Fruit fly (Drosophila melanogaster) whole organism, pupa: Measurements from ENCODE around the gene Cht5.

Experiments used
- CG10348 ChIP-seq: fragments of 200-800 bp; sonication (Bioruptor generic); IDR thresholded peaks from 2 replicates; pipeline ENCODE4 v1.3.6; 2022; ENCODE audit warnings: missing biosample characterization, missing genetic modification characterization
- CG12605 ChIP-seq: fragments of 200-800 bp; sonication (Bioruptor generic); IDR thresholded peaks from 2 replicates; pipeline ENCODE4 v1.3.6; 2022; ENCODE audit warnings: missing biosample characterization, missing genetic modification characterization
- CG13204 ChIP-seq: fragments of 200-800 bp; sonication (Bioruptor generic); optimal IDR thresholded peaks from 2 replicates; lab custom pipeline; 2018; ENCODE audit warnings: missing biosample characterization, mild to moderate bottlenecking, missing genetic modification characterization, moderate library complexity
- CG14655 ChIP-seq: fragments of 200-800 bp; sonication (Bioruptor generic); optimal IDR thresholded peaks from 3 replicates; lab custom pipeline; 2017; ENCODE audit warnings: mild to moderate bottlenecking, missing biosample characterization, missing genetic modification reagents, missing genetic modification characterization
- CG15710 ChIP-seq: fragments of 200-800 bp; sonication (Bioruptor generic); optimal IDR thresholded peaks from 2 replicates; lab custom pipeline; 2018; ENCODE audit warnings: missing biosample characterization, mild to moderate bottlenecking, missing genetic modification characterization, moderate library complexity
- CG17806 ChIP-seq: fragments of 200-800 bp; sonication (Bioruptor generic); optimal IDR thresholded peaks from 2 replicates; lab custom pipeline; 2018; ENCODE audit warnings: missing biosample characterization, mild to moderate bottlenecking, missing genetic modification characterization, moderate library complexity
- CG32121 ChIP-seq: fragments of 200-800 bp; sonication (Bioruptor generic); IDR thresholded peaks from 2 replicates; pipeline ENCODE4 v1.3.6; 2022; ENCODE audit warnings: missing biosample characterization, missing genetic modification characterization
- CG34367 ChIP-seq: fragments of 200-800 bp; sonication (Bioruptor generic); optimal IDR thresholded peaks from 2 replicates; lab custom pipeline; 2018; ENCODE audit warnings: missing biosample characterization, mild to moderate bottlenecking, missing genetic modification characterization
- CG4496 ChIP-seq: fragments of 200-800 bp; sonication (Bioruptor generic); IDR thresholded peaks from 3 replicates; pipeline ENCODE4 v1.3.6; 2022; ENCODE audit warnings: missing biosample characterization, missing genetic modification characterization
- CG8159 ChIP-seq: fragments of 200-800 bp; sonication (Bioruptor generic); optimal IDR thresholded peaks from 3 replicates; lab custom pipeline; 2018; ENCODE audit warnings: missing biosample characterization, mild to moderate bottlenecking, missing genetic modification characterization, moderate library complexity
- CG8301 ChIP-seq: fragments of 200-800 bp; sonication (Bioruptor generic); optimal IDR thresholded peaks from 2 replicates; lab custom pipeline; 2018; ENCODE audit warnings: missing biosample characterization, mild to moderate bottlenecking, missing genetic modification characterization
- CG9948 ChIP-seq: fragments of 200-800 bp; sonication (Bioruptor generic); optimal IDR thresholded peaks from 2 replicates; lab custom pipeline; 2018; ENCODE audit warnings: missing biosample characterization, mild to moderate bottlenecking, missing genetic modification characterization, moderate library complexity
- D1 ChIP-seq: fragments of 200-800 bp; sonication (Bioruptor generic); optimal IDR thresholded peaks from 2 replicates; lab custom pipeline; 2018; ENCODE audit warnings: missing biosample characterization, mild to moderate bottlenecking, missing genetic modification characterization, moderate library complexity
- EcR ChIP-seq: fragments of 200-800 bp; sonication (Bioruptor generic); optimal IDR thresholded peaks from 3 replicates; lab custom pipeline; 2019; ENCODE audit warnings: missing biosample characterization, missing genetic modification characterization, mild to moderate bottlenecking, moderate library complexity, missing genetic modification reagents
- Ets98B ChIP-seq: fragments of 200-800 bp; sonication (Bioruptor generic); IDR thresholded peaks from 2 replicates; pipeline ENCODE4 v1.3.6; 2022; ENCODE audit warnings: missing biosample characterization, missing genetic modification characterization
- Pif1A ChIP-seq: fragments of 200-800 bp; sonication (Bioruptor generic); optimal IDR thresholded peaks from 3 replicates; lab custom pipeline; 2016; ENCODE audit warnings: missing biosample characterization, missing genetic modification characterization
- Pif1B ChIP-seq: fragments of 200-800 bp; sonication (Bioruptor generic); optimal IDR thresholded peaks from 3 replicates; lab custom pipeline; 2016; ENCODE audit warnings: missing biosample characterization, missing genetic modification characterization
- Snoo ChIP-seq: fragments of 200-800 bp; sonication (Bioruptor generic); optimal IDR thresholded peaks from 3 replicates; lab custom pipeline; 2017; ENCODE audit warnings: missing biosample characterization, mild to moderate bottlenecking, missing genetic modification characterization, inconsistent platforms
- fd96Ca ChIP-seq: fragments of 200-800 bp; sonication (Bioruptor generic); IDR thresholded peaks from 3 replicates; pipeline ENCODE4 v1.3.6; 2022; ENCODE audit warnings: missing biosample characterization, missing genetic modification characterization
- gl ChIP-seq: fragments of 200-800 bp; sonication (Bioruptor generic); optimal IDR thresholded peaks from 2 replicates; lab custom pipeline; 2018; ENCODE audit warnings: missing biosample characterization, mild to moderate bottlenecking, missing genetic modification characterization
- rn ChIP-seq: fragments of 200-800 bp; sonication (Bioruptor generic); IDR thresholded peaks from 2 replicates; pipeline ENCODE4 v1.3.6; 2022; ENCODE audit warnings: missing biosample characterization, missing genetic modification characterization

The Cht5 gene

DNA sequence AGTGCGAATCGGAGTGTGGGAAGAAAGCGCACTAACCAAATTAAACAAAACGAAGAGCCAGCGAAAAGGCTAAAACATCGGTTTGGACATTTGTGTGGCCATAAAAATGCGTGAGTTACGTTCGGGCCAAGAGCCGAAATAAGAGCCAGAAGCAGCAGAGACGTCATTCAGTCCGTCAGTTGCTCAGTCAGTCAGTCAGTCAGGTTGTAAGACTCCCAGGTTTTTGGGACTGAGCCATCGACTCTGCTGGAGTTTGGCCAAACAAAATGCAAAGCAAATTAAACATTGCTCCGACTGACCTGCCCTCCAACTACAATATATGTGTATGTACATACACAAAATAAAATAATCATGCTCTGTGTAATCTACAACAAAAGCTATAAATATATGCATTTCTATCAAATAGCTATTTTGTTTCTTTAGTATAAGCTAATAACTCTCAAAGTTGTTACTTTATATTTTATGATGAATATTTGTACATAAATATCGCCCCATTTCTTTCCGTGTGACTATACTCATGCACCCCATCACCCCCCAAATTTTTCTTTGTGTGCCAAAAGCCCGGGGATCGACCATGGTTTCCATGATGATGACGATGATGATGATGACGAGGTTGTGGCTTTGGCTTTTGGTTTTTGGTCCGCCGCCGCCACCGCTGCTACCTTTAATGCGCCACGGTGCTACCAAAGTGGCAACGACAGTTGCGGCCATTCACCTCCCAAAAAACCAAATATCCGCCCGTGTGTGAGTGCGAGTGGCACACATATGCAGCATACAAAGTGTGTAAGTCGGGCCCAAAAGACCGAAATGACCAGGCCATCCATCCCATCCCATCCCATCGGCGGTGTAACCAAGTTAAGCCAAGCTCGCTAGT is 26.0 kb downstream of the Cht5 start:
- TF ChIP-seq Pif1B (GFP tag; lab: Kevin White, UChicago) (no peak), D1 (tag; lab: Kevin White, UChicago) (no peak), CG32121 (GFP tag; lab: Robert Waterston, UW) (no peak), CG8301 (peak; percentile 20), CG34367 (no peak), CG14655 (GFP tag; lab: Kevin White, UChicago) (no peak), CG17806 (tag; lab: Kevin White, UChicago) (no peak), Ets98B (GFP tag; lab: Robert Waterston, UW) (peak; percentile 48), CG15710 (tag; lab: Kevin White, UChicago) (no peak), EcR (GFP tag; lab: Kevin White, UChicago) (no peak), Snoo (tag; lab: Kevin White, UChicago) (peak; percentile 80), CG8159 (tag; lab: Kevin White, UChicago) (no peak), fd96Ca (GFP tag; lab: Robert Waterston, UW) (no peak), Pif1A (peak; percentile 43), CG4496 (GFP tag; lab: Robert Waterston, UW) (no peak)

DNA sequence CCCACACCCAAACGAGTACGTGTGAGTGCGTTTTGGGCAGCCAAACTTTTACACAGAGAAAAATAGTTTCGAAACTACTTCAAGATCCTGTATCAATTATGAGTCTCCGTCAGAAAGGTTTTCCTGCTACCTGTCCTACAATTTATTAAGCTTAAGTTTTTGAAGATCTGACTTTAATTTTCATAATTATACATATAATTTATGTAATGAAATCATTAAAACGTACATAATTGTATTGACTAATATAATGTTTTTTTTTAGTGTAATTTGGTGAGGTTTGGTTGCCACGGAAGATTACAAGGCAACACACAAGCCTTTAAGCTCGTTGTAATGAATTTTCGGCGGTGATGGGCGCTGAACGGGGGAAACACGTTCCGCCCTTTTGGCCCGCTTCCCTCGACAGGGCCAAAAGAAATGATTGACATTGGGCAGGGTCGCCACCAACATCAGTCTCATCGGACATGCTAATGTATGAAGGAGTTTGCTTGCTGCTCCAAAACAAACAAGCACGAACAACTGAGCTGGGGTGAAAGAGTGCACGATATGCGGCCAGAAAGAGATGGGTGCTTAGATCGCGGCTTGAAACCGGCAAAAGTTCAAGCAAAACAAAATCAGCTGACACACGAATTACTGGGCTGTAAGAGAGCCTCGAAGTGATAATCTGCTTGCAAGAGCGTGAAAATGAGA is 26.8 kb downstream of the Cht5 start:
- no peak for TF ChIP-seq fd96Ca (GFP tag; lab: Robert Waterston, UW)
- no peak for TF ChIP-seq rn (GFP tag; lab: Robert Waterston, UW)
- no peak for TF ChIP-seq CG17806 (tag; lab: Kevin White, UChicago)
- no peak for TF ChIP-seq CG8159 (tag; lab: Kevin White, UChicago)
- no peak for TF ChIP-seq CG34367
- no peak for TF ChIP-seq CG10348 (GFP tag; lab: Robert Waterston, UW)
- TF ChIP-seq CG9948: no peak
- TF ChIP-seq EcR (GFP tag; lab: Kevin White, UChicago): no peak
- TF ChIP-seq gl (tag; lab: Kevin White, UChicago): no peak
- TF ChIP-seq CG32121 (GFP tag; lab: Robert Waterston, UW): no peak
- peak; percentile 5 for TF ChIP-seq Pif1A
- TF ChIP-seq CG15710 (tag; lab: Kevin White, UChicago): no peak
- TF ChIP-seq Ets98B (GFP tag; lab: Robert Waterston, UW): peak; percentile 29; the same call in 1 of the 2 replicates
- no peak for TF ChIP-seq D1 (tag; lab: Kevin White, UChicago)
- TF ChIP-seq CG13204 (GFP tag; lab: Kevin White, UChicago): no peak
- peak; percentile 38; the same call in 1 of the 3 replicates for TF ChIP-seq CG4496 (GFP tag; lab: Robert Waterston, UW)
- peak; percentile 85 for TF ChIP-seq Snoo (tag; lab: Kevin White, UChicago)
- TF ChIP-seq Pif1B (GFP tag; lab: Kevin White, UChicago): peak; percentile 50
- no peak for TF ChIP-seq CG12605
- TF ChIP-seq CG14655 (GFP tag; lab: Kevin White, UChicago): peak; percentile 64
- TF ChIP-seq CG8301: peak; percentile 42

DNA sequence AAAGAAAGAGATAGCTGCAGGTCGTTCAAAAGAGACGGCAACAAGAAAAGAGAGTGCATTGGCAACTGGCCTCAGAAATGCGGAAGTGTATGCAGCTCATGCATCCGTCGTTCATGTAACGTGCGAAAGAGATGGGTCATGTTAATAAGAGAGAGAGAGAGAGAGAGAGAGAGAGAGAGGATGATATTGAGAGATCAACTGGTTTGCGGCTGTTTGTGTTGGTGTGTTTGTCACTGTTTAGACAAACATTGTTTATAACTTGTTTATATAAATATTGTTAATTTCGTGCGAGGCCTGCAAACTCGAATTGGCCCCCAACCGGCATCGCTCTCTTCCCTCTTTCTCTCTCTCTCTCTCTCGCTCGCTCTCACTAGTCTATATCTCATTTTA is 27.3 kb downstream of the Cht5 start:
- TF ChIP-seq Ets98B (GFP tag; lab: Robert Waterston, UW) (peak; percentile 21; the same call in 1 of the 2 replicates), CG4496 (GFP tag; lab: Robert Waterston, UW) (peak; percentile 30; the same call in 1 of the 3 replicates), Pif1B (GFP tag; lab: Kevin White, UChicago) (peak; percentile 11), CG17806 (tag; lab: Kevin White, UChicago) (no peak), CG8301 (no peak), EcR (GFP tag; lab: Kevin White, UChicago) (peak; percentile 86)

DNA sequence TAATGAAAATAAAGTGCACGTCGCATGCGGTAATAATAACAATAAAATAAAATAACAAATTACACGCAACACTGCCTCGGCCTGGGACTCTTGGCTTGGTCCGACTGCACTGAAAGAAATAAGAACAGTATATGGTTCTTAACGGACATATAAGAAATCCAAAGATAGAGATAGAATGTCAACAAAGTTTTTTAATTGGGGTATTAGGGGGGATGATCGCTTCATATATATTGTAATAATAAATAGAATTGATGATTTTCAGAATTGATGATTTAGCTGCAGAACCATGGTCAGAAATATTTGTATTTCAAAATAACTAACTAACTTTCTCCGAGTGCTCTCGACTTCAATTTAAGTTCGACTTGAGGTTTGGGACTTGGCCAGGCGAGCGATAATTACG is 28.7 kb downstream of the Cht5 start:
- TF ChIP-seq Snoo (tag; lab: Kevin White, UChicago) (peak; percentile 81), rn (GFP tag; lab: Robert Waterston, UW) (no peak), CG17806 (tag; lab: Kevin White, UChicago) (peak; percentile 0), EcR (GFP tag; lab: Kevin White, UChicago) (no peak), Pif1B (GFP tag; lab: Kevin White, UChicago) (peak; percentile 67), CG10348 (GFP tag; lab: Robert Waterston, UW) (no peak), CG34367 (no peak), CG8301 (peak; percentile 90), CG13204 (GFP tag; lab: Kevin White, UChicago) (no peak), CG4496 (GFP tag; lab: Robert Waterston, UW) (peak; percentile 59; the same call in 2 of the 3 replicates), CG12605 (no peak), Ets98B (GFP tag; lab: Robert Waterston, UW) (peak; percentile 75), gl (tag; lab: Kevin White, UChicago) (no peak), CG8159 (tag; lab: Kevin White, UChicago) (no peak), CG32121 (GFP tag; lab: Robert Waterston, UW) (peak; percentile 21; the same call in 1 of the 2 replicates), Pif1A (peak; percentile 51), fd96Ca (GFP tag; lab: Robert Waterston, UW) (no peak), CG15710 (tag; lab: Kevin White, UChicago) (no peak), CG9948 (no peak), D1 (tag; lab: Kevin White, UChicago) (no peak), CG14655 (GFP tag; lab: Kevin White, UChicago) (peak; percentile 92)
